Fruit fly (Drosophila melanogaster) S2 (cell line): ENCODE data around the gene CG12519.

Source experiments
- CG8478 ChIP-seq: fragments of >200 bp; optimal IDR thresholded peaks from 2 replicates; lab custom pipeline; 2018
- CTCF ChIP-seq, 2 experiments: fragments of >200 bp; optimal IDR thresholded peaks; 2 replicates each; lab custom pipeline; 2018

DNA sequence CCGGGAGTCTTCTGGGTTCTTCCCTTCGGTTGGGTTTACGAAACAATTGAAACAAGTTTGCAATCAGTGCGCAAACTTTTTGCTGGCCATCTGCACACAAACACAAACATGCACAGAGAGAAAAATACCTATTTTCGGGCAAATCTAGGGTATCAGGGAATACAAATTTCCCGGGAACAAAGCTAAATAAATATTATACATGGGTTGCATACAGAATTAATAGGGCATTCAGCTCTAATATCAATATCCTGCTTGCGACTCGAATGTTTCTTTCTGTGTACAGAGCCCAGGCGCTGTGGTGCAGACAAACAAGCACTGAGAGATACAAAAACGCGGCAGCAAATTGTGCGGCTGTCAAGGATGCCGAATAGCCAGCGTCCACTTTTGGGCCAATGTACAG, 28.2 kb upstream of the CG12519 start:
- TF ChIP-seq CTCF (optimal IDR thresholded peaks at IDR 0.05; lab: Kevin White, UChicago): no peak
- no peak for TF ChIP-seq CG8478 (lab: Kevin White, UChicago)
